Fruit fly (Drosophila melanogaster) whole organism, embryonic: ENCODE measurements around the gene CG4896.

Experiments
- C15 ChIP-seq: fragments of 200-800 bp; sonication (Bioruptor generic); IDR thresholded peaks from 3 replicates; pipeline ENCODE4 v1.3.6; 2022; ENCODE audit warnings: missing biosample characterization, missing genetic modification characterization
- CG10462 ChIP-seq: fragments of 200-800 bp; sonication (Bioruptor generic); optimal IDR thresholded peaks from 2 replicates; lab custom pipeline; 2016; ENCODE audit warnings: missing biosample characterization, missing genetic modification characterization
- CG10543 ChIP-seq: fragments of 200-800 bp; sonication (Bioruptor generic); optimal IDR thresholded peaks from 3 replicates; lab custom pipeline; 2017; ENCODE audit warnings: missing biosample characterization, mild to moderate bottlenecking, missing genetic modification characterization, moderate library complexity
- CG11398 ChIP-seq: fragments of 200-800 bp; sonication (Bioruptor generic); optimal IDR thresholded peaks from 2 replicates; lab custom pipeline; 2016; ENCODE audit warnings: missing biosample characterization, missing genetic modification characterization
- CG15696 ChIP-seq: fragments of 200-800 bp; sonication (Bioruptor generic); optimal IDR thresholded peaks from 2 replicates; lab custom pipeline; 2019; ENCODE audit warnings: missing biosample characterization, mild to moderate bottlenecking, missing genetic modification characterization, moderate library complexity
- CG1603 ChIP-seq: fragments of 200-800 bp; sonication (Bioruptor generic); optimal IDR thresholded peaks from 2 replicates; lab custom pipeline; 2019; ENCODE audit warnings: missing biosample characterization, mild to moderate bottlenecking, missing genetic modification characterization, moderate library complexity
- CG17361 ChIP-seq: fragments of 200-800 bp; sonication (Bioruptor generic); IDR thresholded peaks from 3 replicates; pipeline ENCODE4 v1.3.6; 2022; ENCODE audit warnings: missing biosample characterization, missing genetic modification characterization
- CG17385 ChIP-seq: fragments of 200-800 bp; sonication (Bioruptor generic); optimal IDR thresholded peaks from 3 replicates; lab custom pipeline; 2018; ENCODE audit warnings: missing biosample characterization, mild to moderate bottlenecking, missing genetic modification characterization
- CG1792 ChIP-seq: fragments of 200-800 bp; sonication (Bioruptor generic); optimal IDR thresholded peaks from 2 replicates; lab custom pipeline; 2016; ENCODE audit warnings: missing biosample characterization, missing genetic modification characterization
- CG4328 ChIP-seq: fragments of 200-800 bp; sonication (Bioruptor generic); optimal IDR thresholded peaks from 3 replicates; lab custom pipeline; 2017; ENCODE audit warnings: missing biosample characterization, missing genetic modification reagents, missing genetic modification characterization
- CG7271 ChIP-seq: fragments of 200-800 bp; sonication (Bioruptor generic); optimal IDR thresholded peaks from 2 replicates; lab custom pipeline; 2018; ENCODE audit warnings: missing biosample characterization, mild to moderate bottlenecking, missing genetic modification characterization, moderate library complexity
- CG7556 ChIP-seq: fragments of 200-800 bp; sonication (Bioruptor generic); optimal IDR thresholded peaks from 2 replicates; lab custom pipeline; 2017; ENCODE audit warnings: missing biosample characterization, mild to moderate bottlenecking, missing genetic modification characterization
- CG8290 ChIP-seq, 3 experiments: fragments of 200-800 bp; sonication (Bioruptor generic); optimal IDR thresholded peaks; 2 replicates each; lab custom pipeline; 2016 to 2019; ENCODE audit warnings: missing biosample characterization in 3 of 3, missing genetic modification characterization in 3 of 3, mild to moderate bottlenecking in 2 of 3, moderate library complexity in 1 of 3
- D ChIP-seq, 2 experiments: fragments of 200-800 bp in 1 of 2; fragments of >200 bp in 1 of 2; sonication (Bioruptor generic) in 1 of 2; optimal IDR thresholded peaks; 2 replicates in 1 of 2; 3 replicates in 1 of 2; lab custom pipeline; 2017; ENCODE audit warnings: mild to moderate bottlenecking in 1 of 2, missing biosample characterization in 1 of 2, missing genetic modification characterization in 1 of 2, missing genetic modification reagents in 1 of 2
- Dbx ChIP-seq: fragments of 200-800 bp; sonication (Bioruptor generic); IDR thresholded peaks from 3 replicates; pipeline ENCODE4 v1.3.6; 2022; ENCODE audit warnings: missing biosample characterization, missing genetic modification characterization
- Fer2 ChIP-seq: fragments of 200-800 bp; sonication (Bioruptor generic); optimal IDR thresholded peaks from 2 replicates; lab custom pipeline; 2018; ENCODE audit warnings: missing biosample characterization, mild to moderate bottlenecking, missing genetic modification characterization, moderate library complexity
- Fer3 ChIP-seq: fragments of 200-800 bp; sonication (Bioruptor generic); optimal IDR thresholded peaks from 2 replicates; lab custom pipeline; 2018; ENCODE audit warnings: missing biosample characterization, mild to moderate bottlenecking, missing genetic modification characterization, moderate library complexity
- Lim3 ChIP-seq: fragments of 200-800 bp; sonication (Bioruptor generic); IDR thresholded peaks from 2 replicates; pipeline ENCODE4 v1.3.6; 2022; ENCODE audit warnings: missing biosample characterization, missing genetic modification characterization
- MBD-R2 ChIP-seq: fragments of 200-800 bp; sonication (Bioruptor generic); IDR thresholded peaks from 2 replicates; pipeline ENCODE4 v1.3.6; 2022; ENCODE audit warnings: missing biosample characterization, missing genetic modification characterization
- MESR4 ChIP-seq: fragments of 200-800 bp; sonication (Bioruptor generic); optimal IDR thresholded peaks from 2 replicates; lab custom pipeline; 2018; ENCODE audit warnings: missing biosample characterization, mild to moderate bottlenecking, missing genetic modification characterization, moderate library complexity
- Mrtf ChIP-seq: fragments of 200-800 bp; sonication (Bioruptor generic); IDR thresholded peaks from 3 replicates; pipeline ENCODE4 v1.3.6; 2022; ENCODE audit warnings: missing biosample characterization, missing genetic modification characterization
- NFAT ChIP-seq: fragments of 200-800 bp; sonication (Bioruptor generic); IDR thresholded peaks from 2 replicates; pipeline ENCODE4 v1.3.6; 2022; ENCODE audit warnings: missing biosample characterization, missing genetic modification characterization
- NK7.1 ChIP-seq: fragments of 200-800 bp; sonication (Bioruptor generic); optimal IDR thresholded peaks from 3 replicates; lab custom pipeline; 2016; ENCODE audit warnings: missing biosample characterization, missing genetic modification characterization
- Nf-YA ChIP-seq: fragments of 200-800 bp; sonication (Bioruptor generic); IDR thresholded peaks from 2 replicates; pipeline ENCODE4 v1.3.6; 2022; ENCODE audit warnings: missing biosample characterization, missing genetic modification characterization
- Scr ChIP-seq: fragments of 200-800 bp; sonication (Bioruptor generic); IDR thresholded peaks from 2 replicates; pipeline ENCODE4 v1.3.6; 2022; ENCODE audit warnings: missing biosample characterization, missing genetic modification characterization; ENCODE audit not compliant: partially characterized antibody
- Sin3A ChIP-seq: fragments of >200 bp; optimal IDR thresholded peaks from 2 replicates; lab custom pipeline; 2018
- al ChIP-seq: fragments of 200-800 bp; sonication (Bioruptor generic); IDR thresholded peaks from 2 replicates; pipeline ENCODE4 v1.3.6; 2022; ENCODE audit warnings: missing biosample characterization, missing genetic modification characterization
- ara ChIP-seq: fragments of 200-800 bp; sonication (Bioruptor generic); IDR thresholded peaks from 2 replicates; pipeline ENCODE4 v1.3.6; 2022; ENCODE audit warnings: missing biosample characterization, missing genetic modification characterization
- bowl ChIP-seq: fragments of 200-800 bp; sonication (Bioruptor generic); IDR thresholded peaks from 2 replicates; pipeline ENCODE4 v1.3.6; 2022; ENCODE audit warnings: missing biosample characterization, missing genetic modification characterization
- bsh ChIP-seq, 2 experiments: fragments of 200-800 bp; sonication (Bioruptor generic); optimal IDR thresholded peaks; 2 replicates each; lab custom pipeline; 2017 to 2018; ENCODE audit warnings: mild to moderate bottlenecking in 2 of 2, missing biosample characterization in 2 of 2, missing genetic modification characterization in 2 of 2, moderate library complexity in 1 of 2
- cas ChIP-seq: fragments of 200-800 bp; sonication (Bioruptor generic); IDR thresholded peaks from 2 replicates; pipeline ENCODE4 v1.3.6; 2022; ENCODE audit warnings: missing biosample characterization, missing genetic modification characterization
- dysf ChIP-seq: fragments of 200-800 bp; sonication (Bioruptor generic); IDR thresholded peaks from 3 replicates; pipeline ENCODE4 v1.3.6; 2022; ENCODE audit warnings: missing biosample characterization, missing genetic modification characterization
- emc ChIP-seq: fragments of 200-800 bp; sonication (Bioruptor generic); optimal IDR thresholded peaks from 2 replicates; lab custom pipeline; 2016; ENCODE audit warnings: missing biosample characterization, missing genetic modification characterization
- ems ChIP-seq: fragments of 200-800 bp; sonication (Bioruptor generic); optimal IDR thresholded peaks from 3 replicates; lab custom pipeline; 2016; ENCODE audit warnings: missing biosample characterization, missing genetic modification characterization
- eyg ChIP-seq: fragments of 200-800 bp; sonication (Bioruptor generic); optimal IDR thresholded peaks from 3 replicates; lab custom pipeline; 2016; ENCODE audit warnings: missing biosample characterization, missing genetic modification characterization
- her ChIP-seq: fragments of 200-800 bp; sonication (Bioruptor generic); optimal IDR thresholded peaks from 2 replicates; lab custom pipeline; 2016; ENCODE audit warnings: missing biosample characterization, missing genetic modification characterization
- kay ChIP-seq: fragments of 200-800 bp; sonication (Bioruptor generic); optimal IDR thresholded peaks from 2 replicates; lab custom pipeline; 2016; ENCODE audit warnings: missing biosample characterization, missing genetic modification characterization
- maf-S ChIP-seq: fragments of 200-800 bp; sonication (Bioruptor generic); optimal IDR thresholded peaks from 2 replicates; lab custom pipeline; 2016; ENCODE audit warnings: missing biosample characterization, missing genetic modification characterization
- nerfin-1 ChIP-seq: fragments of 200-800 bp; sonication (Bioruptor generic); optimal IDR thresholded peaks from 3 replicates; lab custom pipeline; 2019; ENCODE audit warnings: missing biosample characterization, mild to moderate bottlenecking, missing genetic modification characterization, moderate library complexity
- pb ChIP-seq: fragments of 200-800 bp; sonication (Bioruptor generic); optimal IDR thresholded peaks from 3 replicates; lab custom pipeline; 2016; ENCODE audit warnings: missing biosample characterization, missing genetic modification characterization
- phol ChIP-seq: fragments of 200-800 bp; sonication (Bioruptor generic); optimal IDR thresholded peaks from 3 replicates; lab custom pipeline; 2018; ENCODE audit warnings: missing biosample characterization, mild to moderate bottlenecking, missing genetic modification characterization, moderate library complexity
- ranshi ChIP-seq: fragments of 200-800 bp; sonication (Bioruptor generic); IDR thresholded peaks from 2 replicates; pipeline ENCODE4 v1.3.6; 2022; ENCODE audit warnings: missing biosample characterization, missing genetic modification characterization
- scrt ChIP-seq: fragments of 200-800 bp; sonication (Bioruptor generic); optimal IDR thresholded peaks from 2 replicates; lab custom pipeline; 2018; ENCODE audit warnings: missing biosample characterization, mild to moderate bottlenecking, missing genetic modification characterization, moderate library complexity
- shn ChIP-seq: fragments of 200-800 bp; sonication (Bioruptor generic); optimal IDR thresholded peaks from 3 replicates; lab custom pipeline; 2016; ENCODE audit warnings: missing biosample characterization, missing genetic modification characterization
- slp2 ChIP-seq: fragments of 200-800 bp; sonication (Bioruptor generic); optimal IDR thresholded peaks from 2 replicates; lab custom pipeline; 2016; ENCODE audit warnings: missing biosample characterization, missing genetic modification characterization
- sr ChIP-seq: fragments of 200-800 bp; sonication (Bioruptor generic); IDR thresholded peaks from 3 replicates; pipeline ENCODE4 v1.3.6; 2022; ENCODE audit warnings: missing biosample characterization, missing genetic modification characterization
- ssp ChIP-seq: fragments of 200-800 bp; sonication (Bioruptor generic); IDR thresholded peaks from 2 replicates; pipeline ENCODE4 v1.3.6; 2022; ENCODE audit warnings: missing biosample characterization, missing genetic modification characterization
- ttk ChIP-seq: fragments of 200-800 bp; sonication (Bioruptor generic); IDR thresholded peaks from 2 replicates; pipeline ENCODE4 v2.1.2; 2022; ENCODE audit warnings: missing biosample characterization, missing genetic modification characterization
- vvl ChIP-seq: fragments of 200-800 bp; sonication (Bioruptor generic); IDR thresholded peaks from 2 replicates; pipeline ENCODE4 v1.3.6; 2022; ENCODE audit warnings: missing biosample characterization, missing genetic modification characterization

CG4896 gene

dm6 chr2L:1185642-1186497, 8.4 kb downstream of the CG4896 start, which contains the start of gene CG5001 (continued):
- 0 out of 3 replicates have a peak, but pooled peaks have one; percentile 12 for TF ChIP-seq C15
- peak; percentile 56 for TF ChIP-seq CG7271 (tag; lab: Kevin White, UChicago)
- TF ChIP-seq scrt (GFP tag; lab: Kevin White, UChicago): no peak
- peak; percentile 93 for TF ChIP-seq kay
- peak; percentile 33 for TF ChIP-seq her (GFP tag; lab: Kevin White, UChicago)
- TF ChIP-seq al (GFP tag; lab: Robert Waterston, UW): peak; percentile 82
- TF ChIP-seq Lim3: no peak
- peak; percentile 81; the same call in 1 of the 2 replicates for TF ChIP-seq cas (GFP tag; lab: Robert Waterston, UW)
- peak; percentile 84 for TF ChIP-seq ttk (GFP tag; lab: Robert Waterston, UW)
- peak; percentile 90 for TF ChIP-seq NFAT
- TF ChIP-seq CG1792 (GFP tag; lab: Kevin White, UChicago): peak; percentile 53
- TF ChIP-seq bsh (GFP tag; optimal IDR thresholded peaks at IDR 0.05; lab: Kevin White, UChicago): peak; percentile 9 to 92
- TF ChIP-seq slp2 (GFP tag; lab: Kevin White, UChicago): peak; percentile 47
- TF ChIP-seq ems (GFP tag; lab: Kevin White, UChicago): peak; percentile 75
- peak; percentile 96 for TF ChIP-seq vvl (GFP tag; lab: Robert Waterston, UW)
- peak; percentile 84 for TF ChIP-seq Mrtf (GFP tag; lab: Robert Waterston, UW)
- peak; percentile 36; the same call in 1 of the 2 replicates for TF ChIP-seq bowl
- TF ChIP-seq Dbx (GFP tag; lab: Robert Waterston, UW): peak; percentile 86
- peak; percentile 84 for TF ChIP-seq CG17361 (GFP tag; lab: Robert Waterston, UW)
- TF ChIP-seq maf-S (GFP tag; lab: Kevin White, UChicago): peak; percentile 48
- TF ChIP-seq CG11398: no peak
- peak; percentile 76 for TF ChIP-seq ara (GFP tag; lab: Robert Waterston, UW)
- TF ChIP-seq sr (GFP tag; lab: Robert Waterston, UW): peak; percentile 94
- TF ChIP-seq NK7.1 (GFP tag; lab: Kevin White, UChicago): peak; percentile 9
- TF ChIP-seq Fer2 (tag; lab: Kevin White, UChicago): peak; percentile 82
- peak; percentile 86 for TF ChIP-seq nerfin-1 (tag; lab: Kevin White, UChicago)
- no peak for TF ChIP-seq Sin3A (lab: Kevin White, UChicago)
- TF ChIP-seq phol (tag; lab: Kevin White, UChicago): peak; percentile 88
- TF ChIP-seq Fer3 (tag; lab: Kevin White, UChicago): peak; percentile 94
- TF ChIP-seq Scr (GFP tag; lab: Robert Waterston, UW): 0 out of 2 replicates have a peak, but pooled peaks have one; percentile 12
- peak; percentile 76 for TF ChIP-seq Nf-YA (GFP tag; lab: Robert Waterston, UW)
- no peak for TF ChIP-seq MESR4 (GFP tag; lab: Kevin White, UChicago)
- TF ChIP-seq pb: no peak
- TF ChIP-seq CG1603 (tag; lab: Kevin White, UChicago): peak; percentile 84
- TF ChIP-seq shn (GFP tag; lab: Kevin White, UChicago): peak; percentile 53
- peak; percentile 62 for TF ChIP-seq CG15696
- TF ChIP-seq CG8290 (GFP tag; optimal IDR thresholded peaks at IDR 0.05; lab: Kevin White, UChicago): peak; percentile 34
- peak in 1 of 2 experiments; percentile 91 for TF ChIP-seq CG8290 (tag; optimal IDR thresholded peaks at IDR 0.05; lab: Kevin White, UChicago)
- no peak for TF ChIP-seq D (optimal IDR thresholded peaks at IDR 0.05; lab: Kevin White, UChicago)
- no peak for TF ChIP-seq D (GFP tag; optimal IDR thresholded peaks at IDR 0.05; lab: Kevin White, UChicago)
- peak; percentile 85 for TF ChIP-seq ranshi
- peak; percentile 77 for TF ChIP-seq CG17385 (GFP tag; lab: Kevin White, UChicago)
- peak; percentile 82 for TF ChIP-seq CG7556 (GFP tag; lab: Kevin White, UChicago)
- TF ChIP-seq emc (GFP tag; lab: Kevin White, UChicago): peak; percentile 51
- peak; percentile 50 for TF ChIP-seq CG10462
- peak; percentile 69 for TF ChIP-seq MBD-R2 (GFP tag; lab: Robert Waterston, UW)
- peak; percentile 77 for TF ChIP-seq CG10543
- peak; percentile 55 for TF ChIP-seq eyg
- peak; percentile 84 for TF ChIP-seq CG4328
- peak; percentile 91 for TF ChIP-seq dysf (GFP tag; lab: Robert Waterston, UW)
- TF ChIP-seq ssp (GFP tag; lab: Robert Waterston, UW): peak; percentile 72
